Worm (Caenorhabditis elegans): Measurements from ENCODE around the gene ZK1320.2.

DNA sequence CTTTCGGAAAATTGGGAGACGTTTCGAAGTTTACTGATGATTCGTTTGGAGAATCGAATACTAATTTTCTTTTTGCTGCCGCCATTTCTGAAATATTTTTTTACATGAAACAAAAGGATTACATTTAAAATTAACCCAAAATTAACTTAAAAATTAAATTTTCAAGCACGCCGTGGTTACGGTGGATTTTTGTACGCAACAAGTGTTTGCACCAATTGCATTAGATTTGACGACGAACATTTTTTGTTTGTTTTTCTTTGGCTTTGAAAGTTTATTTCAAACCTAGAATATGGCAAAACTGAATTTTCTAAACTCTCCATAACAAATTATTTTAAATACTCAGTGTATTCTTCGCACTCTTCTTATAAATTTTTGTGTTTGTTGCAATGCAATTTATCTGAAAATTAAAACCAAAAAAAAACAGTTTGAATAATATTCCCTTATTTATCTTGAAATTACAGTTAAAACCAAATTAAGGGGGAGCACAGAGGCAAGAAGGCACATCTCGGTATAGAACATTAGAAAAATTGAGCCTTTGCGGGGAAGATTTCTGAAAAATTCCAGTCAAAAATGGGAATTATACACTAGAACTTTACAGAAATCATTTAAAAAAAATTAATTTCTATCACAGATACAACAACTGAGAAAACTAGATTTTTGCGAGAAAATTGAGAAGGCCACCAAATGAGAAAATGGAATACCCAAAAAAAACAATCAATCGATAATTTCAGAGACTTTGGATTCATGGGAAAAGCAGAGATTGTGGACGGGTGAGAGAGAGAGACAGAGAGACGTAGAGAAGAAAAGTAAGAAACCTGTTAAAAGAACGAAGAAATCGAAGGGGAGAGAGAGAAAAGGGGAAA, 41.5 kb downstream of the ZK1320.2 start, which contains the start of gene hal-3:
- TF ChIP-seq ztf-11 (tag; optimal IDR thresholded peaks at IDR 0.05) (no peak), nhr-77 (tag; optimal IDR thresholded peaks at IDR 0.05) (no peak), ama-1 (optimal IDR thresholded peaks at IDR 0.05) (no peak), lin-11 (tag; optimal IDR thresholded peaks at IDR 0.05) (no peak), sma-3 (GFP tag; optimal IDR thresholded peaks at IDR 0.05) (peak; percentile 36), nhr-6 (tag; optimal IDR thresholded peaks at IDR 0.05) (no peak), snpc-4 (tag; optimal IDR thresholded peaks at IDR 0.05) (no peak), R02D3.7 (tag; optimal IDR thresholded peaks at IDR 0.05) (no peak), sem-4 (tag; optimal IDR thresholded peaks at IDR 0.05) (no peak), alr-1 (tag; optimal IDR thresholded peaks at IDR 0.05) (no peak), elt-3 (tag; optimal IDR thresholded peaks at IDR 0.05) (no peak), blmp-1 (tag; optimal IDR thresholded peaks at IDR 0.05; ENCODE audit: insufficient read depth) (no peak)

Data from whole organism, L2 larva.